Worm (Caenorhabditis elegans): ENCODE results near the gene B0303.4.
A peak's percentile ranks its signal among the peaks of the same experiment; 100 is the strongest.

DNA sequence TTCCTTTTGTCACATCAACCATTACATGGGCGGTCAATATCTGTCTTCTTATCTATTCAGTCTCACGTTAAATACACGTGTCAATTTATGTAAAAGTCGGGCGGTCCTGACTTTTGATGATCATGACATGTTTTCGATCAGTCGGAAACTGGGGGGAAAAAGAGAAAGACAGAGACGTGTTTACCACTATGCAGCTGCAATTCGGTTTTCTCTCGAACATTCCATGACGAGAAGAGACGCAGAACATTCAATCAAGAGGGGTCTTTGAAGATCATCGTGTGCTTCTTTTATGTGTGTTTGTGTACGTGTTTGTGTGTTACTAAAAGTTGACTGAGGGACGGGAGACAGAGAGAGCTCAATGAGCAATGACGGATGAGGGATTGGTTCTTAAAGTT lies 31.3 kb upstream of the B0303.4 start:
- TF ChIP-seq K12H6.12 (tag; optimal IDR thresholded peaks at IDR 0.05) = peak; percentile 96
- no peak for TF ChIP-seq dpl-1 (GFP tag; optimal IDR thresholded peaks at IDR 0.05)
- no peak for TF ChIP-seq C17E4.6 (GFP tag; IDR thresholded peaks at IDR 0.05)
- no peak for TF ChIP-seq nfya-1 (tag; optimal IDR thresholded peaks at IDR 0.05; ENCODE audit: borderline replicate concordance, insufficient read depth)
- TF ChIP-seq B0035.1 (tag; optimal IDR thresholded peaks at IDR 0.05) = no peak
- no peak for TF ChIP-seq ztf-25 (GFP tag; IDR thresholded peaks at IDR 0.05)
- no peak for TF ChIP-seq nfya-2 (GFP tag; IDR thresholded peaks at IDR 0.05)
- no peak for TF ChIP-seq akir-1 (GFP tag; optimal IDR thresholded peaks at IDR 0.05)
- no peak for TF ChIP-seq snpc-4 (GFP tag; optimal IDR thresholded peaks at IDR 0.05)
- TF ChIP-seq snpc-4 (tag; optimal IDR thresholded peaks at IDR 0.05) = peak in 3 of 4 experiments; percentile 52 to 64 (median 60)
- 0 out of 2 replicates have a peak, but pooled peaks have one; percentile 18 for TF ChIP-seq ekl-4 (GFP tag; IDR thresholded peaks at IDR 0.05)
- no peak for TF ChIP-seq attf-6 (GFP tag; IDR thresholded peaks at IDR 0.05)
- no peak for TF ChIP-seq attf-3 (GFP tag; conservative IDR thresholded peaks at IDR 0.05)
- TF ChIP-seq egl-44 (GFP tag; IDR thresholded peaks at IDR 0.05) = no peak
- no peak for TF ChIP-seq ceh-79 (tag; optimal IDR thresholded peaks at IDR 0.05)
